Fruit fly (Drosophila melanogaster): ENCODE measurements around the gene drn.

drn gene

DNA sequence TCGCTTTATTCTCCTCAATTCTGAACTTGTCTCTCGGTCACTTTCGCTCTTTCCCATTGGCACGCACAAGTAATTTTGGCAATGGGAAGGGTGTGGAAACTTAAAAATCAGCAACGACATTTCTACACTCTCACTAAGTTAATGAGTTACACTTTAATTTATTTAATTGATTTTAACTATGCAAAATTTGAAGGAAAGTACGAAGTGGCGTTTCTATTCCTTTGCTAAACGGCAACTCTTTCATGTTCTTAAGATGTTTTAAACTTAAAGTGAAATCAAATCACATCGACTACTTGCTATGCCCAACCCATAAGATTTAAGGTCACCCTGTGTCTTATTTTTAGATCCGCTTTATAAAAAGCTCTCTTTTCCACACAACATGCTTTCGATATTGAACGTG, 30.4 kb downstream of the drn start (continued):
- peak; percentile 6 for TF ChIP-seq OdsH (GFP tag; optimal IDR thresholded peaks at IDR 0.05)
- no peak for TF ChIP-seq Hr78 (GFP tag; optimal IDR thresholded peaks at IDR 0.05)
- no peak for TF ChIP-seq CG9705 (GFP tag; optimal IDR thresholded peaks at IDR 0.05)
- peak; percentile 2 for TF ChIP-seq psq (GFP tag; optimal IDR thresholded peaks at IDR 0.05)
- TF ChIP-seq jim (GFP tag; optimal IDR thresholded peaks at IDR 0.05): no peak

DNA sequence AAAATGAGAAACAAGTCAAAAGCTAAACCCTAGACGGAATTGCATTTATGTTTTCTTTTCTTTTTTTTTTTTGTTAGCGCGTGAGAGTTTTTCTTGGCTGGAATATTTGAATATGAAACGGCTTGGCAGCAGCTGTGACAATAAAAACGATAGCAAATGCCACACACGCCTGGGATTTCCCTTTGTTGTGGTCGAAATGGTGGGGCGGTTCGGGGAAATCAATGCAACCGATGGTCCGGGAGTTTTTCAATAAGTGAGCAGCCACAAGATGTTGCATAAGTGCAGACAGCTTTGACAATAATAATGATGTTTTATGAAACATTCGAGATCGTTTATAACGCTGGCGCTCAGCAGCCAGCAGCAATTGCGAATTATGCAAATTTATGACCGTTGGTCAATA, 36.8 kb downstream of the drn start:
- no peak for TF ChIP-seq Rel (GFP tag; optimal IDR thresholded peaks at IDR 0.05)
- peak; percentile 63 for TF ChIP-seq Rel (tag; optimal IDR thresholded peaks at IDR 0.05)
- no peak for TF ChIP-seq Hnf4 (GFP tag; optimal IDR thresholded peaks at IDR 0.05)

DNA sequence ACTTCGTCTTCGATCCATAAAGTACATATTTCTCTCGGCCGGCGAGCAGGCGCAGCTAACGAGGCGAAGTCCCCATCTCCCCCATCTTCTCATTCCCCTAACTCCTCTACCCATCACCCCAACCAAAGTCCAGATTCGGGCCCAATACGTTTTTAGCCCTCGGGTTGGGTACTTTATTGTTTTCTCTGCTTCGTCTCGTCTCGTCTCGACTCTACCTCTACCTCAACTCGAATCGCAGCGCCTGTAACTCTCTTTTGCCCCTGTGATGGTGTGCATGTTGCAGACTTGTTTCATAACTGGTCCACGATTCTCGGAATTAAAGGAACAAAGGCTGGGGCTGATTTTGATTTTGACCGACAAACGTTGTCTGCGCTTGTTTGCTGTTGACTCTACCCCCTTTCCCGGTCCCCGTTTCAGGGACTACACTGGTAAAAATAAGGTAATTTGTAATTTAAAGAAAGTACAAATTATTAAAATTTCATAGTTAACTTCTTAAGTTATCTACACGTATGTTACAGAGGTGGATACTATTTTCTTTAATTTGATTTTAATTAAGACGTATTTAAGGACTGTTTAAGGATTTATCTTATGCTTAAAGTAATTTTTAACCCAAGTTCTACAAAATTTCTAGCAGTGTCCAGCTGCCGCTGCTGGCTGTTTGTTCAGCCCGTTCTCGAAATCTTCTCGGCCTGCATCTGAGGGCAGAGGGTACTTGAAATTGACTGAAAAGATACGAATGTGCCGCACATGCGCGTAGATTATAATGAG, 38.8 kb downstream of the drn start:
- TF ChIP-seq ey (GFP tag; optimal IDR thresholded peaks at IDR 0.05) (peak; percentile 88), Mio (GFP tag; optimal IDR thresholded peaks at IDR 0.05) (no peak), Dfd (GFP tag; optimal IDR thresholded peaks at IDR 0.05) (no peak), GATAd (GFP tag; optimal IDR thresholded peaks at IDR 0.05) (peak; percentile 11), HLH106 (tag; optimal IDR thresholded peaks at IDR 0.05) (peak; percentile 95), fru (GFP tag; optimal IDR thresholded peaks at IDR 0.05) (peak; percentile 96), tai (GFP tag; optimal IDR thresholded peaks at IDR 0.05) (peak; percentile 71), CrebA (GFP tag; optimal IDR thresholded peaks at IDR 0.05; ENCODE audit: borderline replicate concordance) (peak; percentile 64), Hnf4 (GFP tag; optimal IDR thresholded peaks at IDR 0.05) (peak; percentile 94), usp (GFP tag; optimal IDR thresholded peaks at IDR 0.05) (no peak), sage (GFP tag; optimal IDR thresholded peaks at IDR 0.05) (peak; percentile 86), dmrt93B (GFP tag; optimal IDR thresholded peaks at IDR 0.05) (peak; percentile 79), Hr78 (GFP tag; optimal IDR thresholded peaks at IDR 0.05) (no peak), psq (GFP tag; optimal IDR thresholded peaks at IDR 0.05) (peak; percentile 93), Hr83 (GFP tag; optimal IDR thresholded peaks at IDR 0.05; ENCODE audit: poor library complexity, severe bottlenecking) (peak; percentile 82), Myc (optimal IDR thresholded peaks at IDR 0.05) (no peak), dl (GFP tag; optimal IDR thresholded peaks at IDR 0.05; ENCODE audit: insufficient read depth in 1 of 2, partially characterized antibody in 2 of 2) (no peak), h (GFP tag; optimal IDR thresholded peaks at IDR 0.05) (peak; percentile 95), N (GFP tag; optimal IDR thresholded peaks at IDR 0.05) (no peak), Jra (GFP tag; optimal IDR thresholded peaks at IDR 0.05) (peak; percentile 51), jim (GFP tag; optimal IDR thresholded peaks at IDR 0.05) (no peak), rgr (GFP tag; optimal IDR thresholded peaks at IDR 0.05) (peak; percentile 88), Vsx2 (GFP tag; optimal IDR thresholded peaks at IDR 0.05; ENCODE audit: partially characterized antibody) (peak; percentile 71), Abd-B (GFP tag; optimal IDR thresholded peaks at IDR 0.05) (no peak), CG32264 (GFP tag; optimal IDR thresholded peaks at IDR 0.05) (peak; percentile 73), dsf (GFP tag; optimal IDR thresholded peaks at IDR 0.05; ENCODE audit: borderline replicate concordance) (peak; percentile 61), lola (GFP tag; optimal IDR thresholded peaks at IDR 0.05) (no peak), br (GFP tag; optimal IDR thresholded peaks at IDR 0.05) (peak; percentile 88), Sp1 (GFP tag; optimal IDR thresholded peaks at IDR 0.05) (peak; percentile 96), pan (optimal IDR thresholded peaks at IDR 0.05) (no peak), foxo (GFP tag; optimal IDR thresholded peaks at IDR 0.05) (peak in 1 of 2 experiments; percentile 93), OdsH (GFP tag; optimal IDR thresholded peaks at IDR 0.05) (peak; percentile 93), Dif (GFP tag; optimal IDR thresholded peaks at IDR 0.05; ENCODE audit: partially characterized antibody) (peak; percentile 6), CG9705 (GFP tag; optimal IDR thresholded peaks at IDR 0.05) (peak; percentile 76), woc (GFP tag; optimal IDR thresholded peaks at IDR 0.05) (peak; percentile 98), sv (GFP tag; optimal IDR thresholded peaks at IDR 0.05) (no peak), brk (GFP tag; optimal IDR thresholded peaks at IDR 0.05) (peak; percentile 81), Rel (GFP tag; optimal IDR thresholded peaks at IDR 0.05) (peak; percentile 73), Rel (tag; optimal IDR thresholded peaks at IDR 0.05) (peak; percentile 68)

Measured in whole organism, wandering third instar larva.